Worm (Caenorhabditis elegans) whole organism, L4 larva: ENCODE data around the gene B0244.7.

Experiments used
- F10B5.3 ChIP-seq: sonication (generic microtip); optimal IDR thresholded peaks from 2 replicates; lab custom pipeline; 2016; ENCODE audit warnings: mild to moderate bottlenecking, missing genetic modification characterization, missing compliant biosample characterization
- F37D6.2 ChIP-seq: sonication (generic microtip); optimal IDR thresholded peaks from 2 replicates; lab custom pipeline; 2016; ENCODE audit warnings: mild to moderate bottlenecking, missing genetic modification characterization, missing compliant biosample characterization
- F44E2.7 ChIP-seq: fragments of 200-800 bp; sonication (Bioruptor generic); IDR thresholded peaks from 2 replicates; pipeline ENCODE4 v2.1.2; 2022; ENCODE audit warnings: missing genetic modification characterization, missing compliant biosample characterization
- R02D3.7 ChIP-seq: fragments of 150-350 bp; sonication (generic microtip); optimal IDR thresholded peaks from 3 replicates; lab custom pipeline; 2014; ENCODE audit warnings: missing biosample characterization, missing genetic modification characterization
- Y105C5A.15 ChIP-seq: fragments of 200-800 bp; sonication (Bioruptor generic); IDR thresholded peaks from 2 replicates; pipeline ENCODE4 v1.3.6; 2022; ENCODE audit warnings: missing genetic modification characterization, missing compliant biosample characterization
- Y48G9A.11 ChIP-seq: fragments of 200-800 bp; sonication (Bioruptor generic); IDR thresholded peaks from 2 replicates; pipeline ENCODE4 v1.3.6; 2022; ENCODE audit warnings: missing genetic modification reagents, missing genetic modification characterization, missing compliant biosample characterization
- Y75B8A.6 ChIP-seq: fragments of 200-800 bp; sonication (Bioruptor generic); IDR thresholded peaks from 2 replicates; pipeline ENCODE4 v1.3.6; 2022; ENCODE audit warnings: missing genetic modification reagents, missing genetic modification characterization, missing compliant biosample characterization
- ZK546.5 ChIP-seq, 2 experiments: sonication (generic microtip); optimal IDR thresholded peaks; 2 replicates each; lab custom pipeline; 2017; ENCODE audit warnings: missing biosample characterization in 2 of 2, missing genetic modification characterization in 2 of 2
- aha-1 ChIP-seq: fragments of 150-350 bp; peaks from one replicate; lab custom pipeline; 2014; ENCODE audit warnings: missing biosample characterization, missing genetic modification characterization
- aly-2 ChIP-seq: sonication (generic microtip); optimal IDR thresholded peaks from 2 replicates; lab custom pipeline; 2018; ENCODE audit warnings: missing biosample characterization, missing genetic modification characterization
- ceh-32 ChIP-seq: sonication (generic microtip); optimal IDR thresholded peaks from 2 replicates; lab custom pipeline; 2016; ENCODE audit warnings: mild to moderate bottlenecking, missing genetic modification characterization, missing compliant biosample characterization; ENCODE audit not compliant: poor library complexity
- ceh-44 ChIP-seq: fragments of 200-800 bp; sonication (Bioruptor generic); IDR thresholded peaks from 2 replicates; pipeline ENCODE4 v1.3.6; 2022; ENCODE audit warnings: missing genetic modification reagents, missing genetic modification characterization, missing compliant biosample characterization
- ceh-62 ChIP-seq: sonication (generic microtip); optimal IDR thresholded peaks from 2 replicates; lab custom pipeline; 2017; ENCODE audit warnings: missing biosample characterization, missing genetic modification characterization
- ceh-82 ChIP-seq: sonication (generic microtip); optimal IDR thresholded peaks from 2 replicates; lab custom pipeline; 2017; ENCODE audit warnings: missing biosample characterization, missing genetic modification characterization
- ctbp-1 ChIP-seq: fragments of 200-800 bp; sonication (Bioruptor generic); IDR thresholded peaks from 2 replicates; pipeline ENCODE4 v1.3.6; 2022; ENCODE audit warnings: missing genetic modification reagents, missing genetic modification characterization, missing compliant biosample characterization
- daf-16 ChIP-seq, 3 experiments: sonication (generic microtip); optimal IDR thresholded peaks; 2 replicates each; lab custom pipeline; 2016 to 2017; ENCODE audit warnings: missing genetic modification characterization in 3 of 3, missing genetic modification reagents in 3 of 3, mild to moderate bottlenecking in 2 of 3, missing compliant biosample characterization in 2 of 3, missing biosample characterization in 1 of 3, moderate library complexity in 1 of 3
- daf-19 ChIP-seq: fragments of 200-800 bp; sonication (Bioruptor generic); conservative IDR thresholded peaks from 2 replicates; pipeline ENCODE4 v1.3.6; 2022; ENCODE audit warnings: missing genetic modification characterization, missing compliant biosample characterization
- dmd-6 ChIP-seq: fragments of 200-800 bp; sonication (Bioruptor generic); IDR thresholded peaks from 2 replicates; pipeline ENCODE4 v1.3.6; 2022; ENCODE audit warnings: missing genetic modification reagents, missing genetic modification characterization, missing compliant biosample characterization
- dmd-8 ChIP-seq: fragments of 200-800 bp; sonication (Bioruptor generic); IDR thresholded peaks from 2 replicates; pipeline ENCODE4 v1.3.6; 2022; ENCODE audit warnings: missing genetic modification characterization, missing compliant biosample characterization
- dpl-1 ChIP-seq: fragments of 150-350 bp; optimal IDR thresholded peaks from 2 replicates; lab custom pipeline; 2014; ENCODE audit warnings: missing biosample characterization, missing genetic modification reagents, missing genetic modification characterization
- duxl-1 ChIP-seq: sonication (generic microtip); optimal IDR thresholded peaks from 2 replicates; lab custom pipeline; 2016; ENCODE audit warnings: mild to moderate bottlenecking, missing genetic modification characterization, moderate library complexity, missing compliant biosample characterization; ENCODE audit not compliant: poor library complexity
- dve-1 ChIP-seq: sonication (generic microtip); optimal IDR thresholded peaks from 2 replicates; lab custom pipeline; 2017; ENCODE audit warnings: antibody characterized with exemption, mild to moderate bottlenecking, missing genetic modification characterization, missing compliant biosample characterization; ENCODE audit not compliant: insufficient read depth
- fkh-10 ChIP-seq: fragments of 150-350 bp; optimal IDR thresholded peaks from 2 replicates; lab custom pipeline; 2014; ENCODE audit warnings: missing biosample characterization, missing genetic modification reagents, missing genetic modification characterization
- fos-1 ChIP-seq: fragments of 150-350 bp; optimal IDR thresholded peaks from 2 replicates; lab custom pipeline; 2014; ENCODE audit warnings: missing biosample characterization, missing genetic modification characterization
- gei-8 ChIP-seq: fragments of 200-800 bp; sonication (Bioruptor generic); optimal IDR thresholded peaks from 2 replicates; lab custom pipeline; 2018; ENCODE audit warnings: mild to moderate bottlenecking, missing genetic modification characterization, missing compliant biosample characterization
- hif-1 ChIP-seq, 2 experiments: sonication (generic microtip); optimal IDR thresholded peaks; 2 replicates each; lab custom pipeline; 2016 to 2017; ENCODE audit warnings: missing compliant biosample characterization in 2 of 2, missing genetic modification characterization in 2 of 2, missing genetic modification reagents in 2 of 2, missing genotype in 2 of 2, mild to moderate bottlenecking in 1 of 2
- hlh-11 ChIP-seq: fragments of 200-800 bp; sonication (Bioruptor generic); optimal IDR thresholded peaks from 2 replicates; lab custom pipeline; 2018; ENCODE audit warnings: mild to moderate bottlenecking, missing genetic modification characterization, missing compliant biosample characterization
- hmg-1.1 ChIP-seq: fragments of 200-800 bp; sonication (Bioruptor generic); IDR thresholded peaks from 2 replicates; pipeline ENCODE4 v1.3.6; 2022; ENCODE audit warnings: missing genetic modification reagents, missing genetic modification characterization, missing compliant biosample characterization
- jun-1 ChIP-seq: fragments of 150-350 bp; optimal IDR thresholded peaks from 2 replicates; lab custom pipeline; 2014; ENCODE audit warnings: missing biosample characterization, missing genetic modification reagents, missing genetic modification characterization
- lin-1 ChIP-seq: fragments of 200-800 bp; sonication (Bioruptor generic); IDR thresholded peaks from 2 replicates; pipeline ENCODE4 v1.3.6; 2022; ENCODE audit warnings: missing genetic modification reagents, missing genetic modification characterization, missing compliant biosample characterization
- lin-39 ChIP-seq: fragments of 150-350 bp; optimal IDR thresholded peaks from 2 replicates; lab custom pipeline; 2014; ENCODE audit warnings: missing biosample characterization, missing genetic modification reagents, missing genetic modification characterization
- lir-3 ChIP-seq: sonication (generic microtip); optimal IDR thresholded peaks from 2 replicates; lab custom pipeline; 2016; ENCODE audit warnings: mild to moderate bottlenecking, missing genetic modification characterization, missing compliant biosample characterization
- mes-2 ChIP-seq: sonication (generic microtip); optimal IDR thresholded peaks from 2 replicates; lab custom pipeline; 2016; ENCODE audit warnings: missing genotype, mild to moderate bottlenecking, missing genetic modification characterization, missing compliant biosample characterization; ENCODE audit not compliant: poor library complexity, severe bottlenecking
- mxl-2 ChIP-seq: fragments of 200-800 bp; sonication (Bioruptor generic); conservative IDR thresholded peaks from 2 replicates; pipeline ENCODE4 v1.3.6; 2022; ENCODE audit warnings: missing genetic modification reagents, missing genetic modification characterization, missing compliant biosample characterization
- nhr-10 ChIP-seq: fragments of 150-350 bp; optimal IDR thresholded peaks from 2 replicates; lab custom pipeline; 2014; ENCODE audit warnings: missing biosample characterization, missing genetic modification characterization
- nhr-41 ChIP-seq: fragments of 200-800 bp; sonication (Bioruptor generic); IDR thresholded peaks from 2 replicates; pipeline ENCODE4 v1.3.6; 2022; ENCODE audit warnings: missing genetic modification reagents, missing genetic modification characterization, missing compliant biosample characterization
- nhr-48 ChIP-seq: sonication (generic microtip); optimal IDR thresholded peaks from 2 replicates; lab custom pipeline; 2016; ENCODE audit warnings: mild to moderate bottlenecking, missing genetic modification characterization, missing compliant biosample characterization
- nhr-77 ChIP-seq: fragments of 150-350 bp; optimal IDR thresholded peaks from 2 replicates; lab custom pipeline; 2014; ENCODE audit warnings: missing biosample characterization, missing genetic modification characterization
- php-3 ChIP-seq: fragments of 200-800 bp; sonication (Bioruptor generic); IDR thresholded peaks from 2 replicates; pipeline ENCODE4 v1.3.6; 2022; ENCODE audit warnings: missing genetic modification reagents, missing genetic modification characterization, missing compliant biosample characterization
- pqm-1 ChIP-seq: sonication (generic microtip); optimal IDR thresholded peaks from 2 replicates; lab custom pipeline; 2017; ENCODE audit warnings: missing biosample characterization, missing genetic modification characterization
- saeg-2 ChIP-seq: fragments of 200-800 bp; sonication (Bioruptor generic); IDR thresholded peaks from 2 replicates; pipeline ENCODE4 v1.3.6; 2022; ENCODE audit warnings: missing genetic modification reagents, missing genetic modification characterization, missing compliant biosample characterization
- sdz-12 ChIP-seq: fragments of 200-800 bp; sonication (Bioruptor generic); optimal IDR thresholded peaks from 2 replicates; lab custom pipeline; 2018; ENCODE audit warnings: mild to moderate bottlenecking, missing genetic modification characterization, missing compliant biosample characterization
- snpc-1.2 ChIP-seq: fragments of 200-800 bp; sonication (Bioruptor generic); IDR thresholded peaks from 2 replicates; pipeline ENCODE4 v1.3.6; 2022; ENCODE audit warnings: missing genetic modification reagents, missing genetic modification characterization, missing compliant biosample characterization
- spr-1 ChIP-seq: sonication (generic microtip); optimal IDR thresholded peaks from 2 replicates; lab custom pipeline; 2016; ENCODE audit warnings: mild to moderate bottlenecking, missing genetic modification characterization, missing compliant biosample characterization
- unc-130 ChIP-seq: sonication (generic microtip); optimal IDR thresholded peaks from 2 replicates; lab custom pipeline; 2016; ENCODE audit warnings: missing genetic modification reagents, missing genetic modification characterization, missing compliant biosample characterization
- unc-39 ChIP-seq: sonication (generic microtip); optimal IDR thresholded peaks from 2 replicates; lab custom pipeline; 2017; ENCODE audit warnings: missing biosample characterization, missing genetic modification characterization
- vab-7 ChIP-seq: fragments of 200-800 bp; sonication (Bioruptor generic); IDR thresholded peaks from 2 replicates; pipeline ENCODE4 v1.3.6; 2022; ENCODE audit warnings: missing genetic modification reagents, missing genetic modification characterization, missing compliant biosample characterization
- zfp-3 ChIP-seq: fragments of 200-800 bp; sonication (Bioruptor generic); conservative IDR thresholded peaks from 2 replicates; pipeline ENCODE4 v1.3.6; 2022; ENCODE audit warnings: missing genetic modification reagents, missing genetic modification characterization, missing compliant biosample characterization
- zip-11 ChIP-seq: fragments of 200-800 bp; sonication (Bioruptor generic); IDR thresholded peaks from 2 replicates; pipeline ENCODE4 v1.3.6; 2022; ENCODE audit warnings: missing genetic modification characterization, missing compliant biosample characterization
- zip-2 ChIP-seq: fragments of 150-350 bp; optimal IDR thresholded peaks from 2 replicates; lab custom pipeline; 2014; ENCODE audit warnings: missing biosample characterization, missing genetic modification characterization
- ztf-7 ChIP-seq: fragments of 150-350 bp; optimal IDR thresholded peaks from 2 replicates; lab custom pipeline; 2014; ENCODE audit warnings: missing biosample characterization, missing genetic modification characterization

Gene B0244.7

DNA sequence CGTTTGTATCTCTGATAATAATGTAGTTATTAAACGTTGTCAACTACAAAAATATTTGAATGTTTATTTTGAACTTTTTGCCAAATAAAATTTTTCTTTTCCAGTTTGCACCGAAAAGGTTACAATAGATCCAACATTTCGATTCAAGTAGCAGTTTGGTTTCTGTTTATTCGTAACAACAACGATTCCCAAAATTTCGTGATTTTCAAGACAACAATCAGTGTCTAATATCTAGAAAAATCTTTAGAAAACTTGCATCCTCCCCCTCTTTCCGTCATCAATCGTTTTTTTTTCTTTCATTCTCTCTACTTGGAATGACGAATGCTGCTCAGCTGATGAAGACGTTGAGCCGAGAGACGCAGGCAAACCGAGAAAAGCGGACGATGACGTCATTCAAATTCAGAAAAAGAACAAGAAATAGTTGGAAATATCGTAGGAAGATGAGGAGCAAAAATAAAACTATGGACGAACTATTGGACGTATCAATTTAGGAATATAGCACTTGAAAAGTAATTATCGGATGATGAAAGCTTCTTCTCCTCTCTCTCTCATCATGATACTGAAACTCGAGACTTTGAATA lies 27.3 kb downstream of the B0244.7 start (continued):
- no peak for TF ChIP-seq pqm-1
- TF ChIP-seq fos-1 (tag; lab: Kevin White, UChicago) = no peak
- TF ChIP-seq aly-2 = no peak
- TF ChIP-seq ceh-32 (tag; lab: Kevin White, UChicago) = no peak
- TF ChIP-seq dpl-1 = peak; percentile 21
- no peak for TF ChIP-seq lir-3 (tag; lab: Kevin White, UChicago)
- TF ChIP-seq saeg-2 (GFP tag; lab: Robert Waterston, UW) = 0 out of 2 replicates have a peak, but pooled peaks have one; percentile 31
- TF ChIP-seq vab-7 (GFP tag; lab: Robert Waterston, UW) = no peak
- no peak for TF ChIP-seq duxl-1 (tag; lab: Kevin White, UChicago)
- no peak for TF ChIP-seq ztf-7 (tag; lab: Kevin White, UChicago)
- TF ChIP-seq lin-39 (tag; lab: Kevin White, UChicago) = no peak
- no peak for TF ChIP-seq zip-2 (tag; lab: Kevin White, UChicago)
- TF ChIP-seq dmd-8 (GFP tag; lab: Robert Waterston, UW) = no peak
- TF ChIP-seq ZK546.5 (tag; optimal IDR thresholded peaks at IDR 0.05; lab: Kevin White, UChicago) = no peak
- TF ChIP-seq hlh-11 (tag; lab: Kevin White, UChicago) = peak; percentile 64
- TF ChIP-seq aha-1 (tag; lab: Kevin White, UChicago) = peak; percentile 98
- TF ChIP-seq zip-11 (GFP tag; lab: Robert Waterston, UW) = no peak
- peak; percentile 20 for TF ChIP-seq mes-2
- TF ChIP-seq nhr-77 (tag; lab: Kevin White, UChicago) = no peak
- peak; percentile 84 for TF ChIP-seq ctbp-1 (GFP tag; lab: Robert Waterston, UW)
- no peak for TF ChIP-seq nhr-41 (GFP tag; lab: Robert Waterston, UW)
- peak in 1 of 2 experiments; percentile 65 for TF ChIP-seq hif-1 (tag; optimal IDR thresholded peaks at IDR 0.05; lab: Kevin White, UChicago)
- no peak for TF ChIP-seq daf-16 (GFP tag; optimal IDR thresholded peaks at IDR 0.05; lab: Kevin White, UChicago)
- TF ChIP-seq daf-16 (tag; optimal IDR thresholded peaks at IDR 0.05; lab: Kevin White, UChicago) = no peak
- 0 out of 2 replicates have a peak, but pooled peaks have one; percentile 28 for TF ChIP-seq zfp-3 (GFP tag; lab: Robert Waterston, UW)
- no peak for TF ChIP-seq php-3
- no peak for TF ChIP-seq nhr-10 (tag; lab: Kevin White, UChicago)
- TF ChIP-seq F37D6.2 (tag; lab: Kevin White, UChicago) = peak; percentile 44
- TF ChIP-seq snpc-1.2 (GFP tag; lab: Robert Waterston, UW) = no peak
- TF ChIP-seq Y75B8A.6 (GFP tag; lab: Robert Waterston, UW) = no peak
- no peak for TF ChIP-seq lin-1 (GFP tag; lab: Robert Waterston, UW)
- no peak for TF ChIP-seq gei-8 (GFP tag; lab: Kevin White, UChicago)
- TF ChIP-seq dve-1 (tag; lab: Kevin White, UChicago) = no peak
- TF ChIP-seq F44E2.7 = no peak
- no peak for TF ChIP-seq ceh-44 (GFP tag; lab: Robert Waterston, UW)
- TF ChIP-seq sdz-12 (GFP tag; lab: Kevin White, UChicago) = no peak
- no peak for TF ChIP-seq spr-1 (tag; lab: Kevin White, UChicago)
- TF ChIP-seq Y48G9A.11 = no peak
- no peak for TF ChIP-seq unc-130
- peak; percentile 50 for TF ChIP-seq dmd-6 (GFP tag; lab: Robert Waterston, UW)
- TF ChIP-seq R02D3.7 = no peak
- no peak for TF ChIP-seq ceh-62
- TF ChIP-seq F10B5.3 (tag; lab: Kevin White, UChicago) = no peak
- peak; percentile 44; the same call in 1 of the 2 replicates for TF ChIP-seq hmg-1.1
- TF ChIP-seq mxl-2 = no peak
- TF ChIP-seq Y105C5A.15 (GFP tag; lab: Robert Waterston, UW) = no peak
- TF ChIP-seq nhr-48 = no peak
- TF ChIP-seq unc-39 (tag; lab: Kevin White, UChicago) = no peak
- TF ChIP-seq daf-19 (GFP tag; lab: Robert Waterston, UW) = no peak
- no peak for TF ChIP-seq jun-1
- no peak for TF ChIP-seq ceh-82 (tag; lab: Kevin White, UChicago)
- TF ChIP-seq fkh-10 (GFP tag; lab: Kevin White, UChicago) = peak; percentile 85
